Fruit fly (Drosophila melanogaster): ENCODE results near the gene Taf1.

Gene Taf1

dm6 chr3R:6657278-6658246, 10.9 kb downstream of the Taf1 start, which contains the start of the genes CG1307 and twr (continued):
- TF ChIP-seq bigmax (GFP tag; optimal IDR thresholded peaks at IDR 0.05) (no peak), CHES-1-like (GFP tag; optimal IDR thresholded peaks at IDR 0.05) (no peak), CG8924 (tag; optimal IDR thresholded peaks at IDR 0.05) (peak; percentile 18), C15 (GFP tag; IDR thresholded peaks at IDR 0.05) (no peak), caup (GFP tag; optimal IDR thresholded peaks at IDR 0.05; ENCODE audit: severe bottlenecking) (no peak), Asciz (GFP tag; optimal IDR thresholded peaks at IDR 0.05) (no peak), TFAM (GFP tag; optimal IDR thresholded peaks at IDR 0.05) (no peak), gsb (GFP tag; IDR thresholded peaks at IDR 0.05) (no peak), pan (optimal IDR thresholded peaks at IDR 0.05) (no peak), pan (GFP tag; optimal IDR thresholded peaks at IDR 0.05 in 1 of 2, IDR thresholded peaks at IDR 0.05 in 1 of 2) (no peak), CG31441 (GFP tag; IDR thresholded peaks at IDR 0.05) (no peak; the same call in 1 of the 2 replicates), NK7.1 (GFP tag; optimal IDR thresholded peaks at IDR 0.05) (no peak), MESR4 (GFP tag; optimal IDR thresholded peaks at IDR 0.05) (peak; percentile 85), CG13287 (GFP tag; IDR thresholded peaks at IDR 0.05; ENCODE audit: partially characterized antibody) (peak; percentile 20; the same call in 1 of the 2 replicates), H15 (GFP tag; IDR thresholded peaks at IDR 0.05) (no peak), prd (optimal IDR thresholded peaks at IDR 0.05) (no peak), prd (GFP tag; IDR thresholded peaks at IDR 0.05) (peak; percentile 26; the same call in 1 of the 3 replicates), dati (GFP tag; IDR thresholded peaks at IDR 0.05) (no peak), CG31224 (GFP tag; IDR thresholded peaks at IDR 0.05) (no peak), CG6813 (GFP tag; optimal IDR thresholded peaks at IDR 0.05) (peak; percentile 10), CG5953 (GFP tag; IDR thresholded peaks at IDR 0.05) (no peak), CG15269 (tag; optimal IDR thresholded peaks at IDR 0.05) (no peak), CG17612 (GFP tag; IDR thresholded peaks at IDR 0.05) (no peak), trem (tag; optimal IDR thresholded peaks at IDR 0.05) (peak; percentile 79)

dm6 chr3R:6659941-6660340, 13.3 kb downstream of the Taf1 start, which contains the start of gene agt:
Gene agt (minus strand): TSS chr3R:6660100.
- TF ChIP-seq Nf-YC (tag; optimal IDR thresholded peaks at IDR 0.05): peak; percentile 25
- peak; percentile 52 for TF ChIP-seq CoRest (tag; optimal IDR thresholded peaks at IDR 0.05)
- peak; percentile 85 for TF ChIP-seq E2f2 (GFP tag; IDR thresholded peaks at IDR 0.05)
- TF ChIP-seq sna (GFP tag; IDR thresholded peaks at IDR 0.05; ENCODE audit: partially characterized antibody): no peak
- no peak for TF ChIP-seq ham (GFP tag; IDR thresholded peaks at IDR 0.05)
- TF ChIP-seq CG31441 (GFP tag; IDR thresholded peaks at IDR 0.05): 0 out of 2 replicates have a peak, but pooled peaks have one; percentile 17
- no peak for TF ChIP-seq CG10565 (GFP tag; optimal IDR thresholded peaks at IDR 0.05)
- no peak for TF ChIP-seq mirr (GFP tag; optimal IDR thresholded peaks at IDR 0.05)
- no peak for TF ChIP-seq CG15696 (tag; optimal IDR thresholded peaks at IDR 0.05)
- 0 out of 3 replicates have a peak, but pooled peaks have one; percentile 5 for TF ChIP-seq Dbx (GFP tag; IDR thresholded peaks at IDR 0.05)
- TF ChIP-seq Opbp (GFP tag; IDR thresholded peaks at IDR 0.05; ENCODE audit: partially characterized antibody): 0 out of 3 replicates have a peak, but pooled peaks have one; percentile 25
- TF ChIP-seq Hmr (GFP tag; optimal IDR thresholded peaks at IDR 0.05): peak; percentile 57
- TF ChIP-seq CG11085 (GFP tag; IDR thresholded peaks at IDR 0.05): no peak
- peak; percentile 30 for TF ChIP-seq CG13894 (tag; optimal IDR thresholded peaks at IDR 0.05)
- peak; percentile 40 for TF ChIP-seq CG12391 (tag; optimal IDR thresholded peaks at IDR 0.05)
- TF ChIP-seq BEAF-32 (GFP tag; optimal IDR thresholded peaks at IDR 0.05): peak; percentile 51
- no peak for TF ChIP-seq ems (GFP tag; optimal IDR thresholded peaks at IDR 0.05)
- TF ChIP-seq Sin3A (optimal IDR thresholded peaks at IDR 0.05): peak; percentile 4
- peak; percentile 90 for TF ChIP-seq gfzf (GFP tag; optimal IDR thresholded peaks at IDR 0.05)
- TF ChIP-seq CG9437 (GFP tag; optimal IDR thresholded peaks at IDR 0.05): no peak
- TF ChIP-seq Atf-2 (GFP tag; optimal IDR thresholded peaks at IDR 0.05): no peak
- no peak for TF ChIP-seq z (GFP tag; IDR thresholded peaks at IDR 0.05)
- peak in 1 of 2 experiments; percentile 82 for TF ChIP-seq Pdp1 (GFP tag; optimal IDR thresholded peaks at IDR 0.05)
- peak; percentile 76 for TF ChIP-seq CG1603 (tag; optimal IDR thresholded peaks at IDR 0.05)
- TF ChIP-seq CG3065 (GFP tag; optimal IDR thresholded peaks at IDR 0.05): no peak
- TF ChIP-seq sima (GFP tag; optimal IDR thresholded peaks at IDR 0.05): no peak

Data from whole organism, embryonic.